Worm (Caenorhabditis elegans) whole organism, late embryonic: Measurements from ENCODE around the gene txt-9.

Source experiments
- C08G9.2 ChIP-seq: sonication (generic microtip); optimal IDR thresholded peaks from 2 replicates; lab custom pipeline; 2016; ENCODE audit warnings: mild to moderate bottlenecking, missing genetic modification characterization, moderate library complexity, missing compliant biosample characterization
- C38D4.7 ChIP-seq: fragments of 200-800 bp; sonication (Bioruptor generic); optimal IDR thresholded peaks from 2 replicates; lab custom pipeline; 2018; ENCODE audit warnings: mild to moderate bottlenecking, missing genetic modification characterization, moderate library complexity, missing compliant biosample characterization
- F13H6.1 ChIP-seq: sonication (generic microtip); optimal IDR thresholded peaks from 2 replicates; lab custom pipeline; 2016; ENCODE audit warnings: missing genetic modification characterization, missing compliant biosample characterization
- ahr-1 ChIP-seq: sonication (generic microtip); optimal IDR thresholded peaks from 2 replicates; lab custom pipeline; 2016; ENCODE audit warnings: missing genetic modification characterization, missing compliant biosample characterization
- ceh-14 ChIP-seq: sonication (generic microtip); optimal IDR thresholded peaks from 2 replicates; lab custom pipeline; 2016; ENCODE audit warnings: missing genotype, missing genetic modification characterization, missing compliant biosample characterization
- ceh-18 ChIP-seq: sonication (generic microtip); optimal IDR thresholded peaks from 2 replicates; lab custom pipeline; 2016; ENCODE audit warnings: missing genetic modification characterization, missing compliant biosample characterization
- ceh-19 ChIP-seq: fragments of 200-800 bp; sonication (Bioruptor generic); optimal IDR thresholded peaks from 2 replicates; lab custom pipeline; 2018; ENCODE audit warnings: mild to moderate bottlenecking, missing genetic modification characterization, missing compliant biosample characterization
- ceh-24 ChIP-seq: sonication (generic microtip); optimal IDR thresholded peaks from 2 replicates; lab custom pipeline; 2016; ENCODE audit warnings: mild to moderate bottlenecking, missing genetic modification characterization, missing compliant biosample characterization
- ceh-30 ChIP-seq: fragments of 150-350 bp; optimal IDR thresholded peaks from 2 replicates; lab custom pipeline; 2014; ENCODE audit warnings: missing biosample characterization, missing genetic modification characterization
- ceh-48 ChIP-seq: sonication (generic microtip); optimal IDR thresholded peaks from 2 replicates; lab custom pipeline; 2016; ENCODE audit warnings: missing genetic modification characterization, inconsistent platforms, missing compliant biosample characterization
- ceh-6 ChIP-seq: fragments of 200-800 bp; sonication (Bioruptor generic); optimal IDR thresholded peaks from 2 replicates; lab custom pipeline; 2018; ENCODE audit warnings: mild to moderate bottlenecking, missing genetic modification characterization, missing compliant biosample characterization
- ceh-9 ChIP-seq: sonication (generic microtip); optimal IDR thresholded peaks from 2 replicates; lab custom pipeline; 2016; ENCODE audit warnings: mild to moderate bottlenecking, missing genetic modification characterization, inconsistent platforms, missing compliant biosample characterization
- che-1 ChIP-seq: sonication (generic microtip); optimal IDR thresholded peaks from 2 replicates; lab custom pipeline; 2016; ENCODE audit warnings: mild to moderate bottlenecking, missing genetic modification characterization, missing compliant biosample characterization
- dmd-4 ChIP-seq: sonication (generic microtip); optimal IDR thresholded peaks from 2 replicates; lab custom pipeline; 2016; ENCODE audit warnings: borderline replicate concordance, missing genetic modification characterization, missing compliant biosample characterization
- elt-2 ChIP-seq: sonication (generic microtip); optimal IDR thresholded peaks from 2 replicates; lab custom pipeline; 2016; ENCODE audit warnings: missing genetic modification reagents, missing genetic modification characterization, missing compliant biosample characterization
- elt-4 ChIP-seq: sonication (generic microtip); optimal IDR thresholded peaks from 2 replicates; lab custom pipeline; 2016; ENCODE audit warnings: missing genetic modification characterization, missing compliant biosample characterization
- ets-4 ChIP-seq: sonication (generic microtip); optimal IDR thresholded peaks from 2 replicates; lab custom pipeline; 2016; ENCODE audit warnings: missing genetic modification characterization, missing compliant biosample characterization
- eyg-1 ChIP-seq: sonication (generic microtip); optimal IDR thresholded peaks from 2 replicates; lab custom pipeline; 2016; ENCODE audit warnings: missing genotype, missing genetic modification characterization, missing compliant biosample characterization
- fkh-6 ChIP-seq: sonication (generic microtip); optimal IDR thresholded peaks from 2 replicates; lab custom pipeline; 2016; ENCODE audit warnings: missing genetic modification characterization, missing compliant biosample characterization
- hlh-13 ChIP-seq: fragments of 200-800 bp; sonication (Bioruptor generic); optimal IDR thresholded peaks from 2 replicates; lab custom pipeline; 2018; ENCODE audit warnings: mild to moderate bottlenecking, missing genetic modification characterization, missing compliant biosample characterization
- hlh-15 ChIP-seq: sonication (generic microtip); optimal IDR thresholded peaks from 2 replicates; lab custom pipeline; 2016; ENCODE audit warnings: missing genetic modification characterization, missing compliant biosample characterization
- hlh-30 ChIP-seq: sonication (generic microtip); optimal IDR thresholded peaks from 2 replicates; lab custom pipeline; 2017; ENCODE audit warnings: antibody characterized with exemption, missing genetic modification characterization, missing compliant biosample characterization; ENCODE audit not compliant: insufficient read depth
- lim-6 ChIP-seq: sonication (generic microtip); optimal IDR thresholded peaks from 2 replicates; lab custom pipeline; 2016; ENCODE audit warnings: missing genetic modification characterization, missing compliant biosample characterization
- lin-11 ChIP-seq: fragments of 200-800 bp; sonication (Bioruptor generic); optimal IDR thresholded peaks from 2 replicates; lab custom pipeline; 2018; ENCODE audit warnings: mild to moderate bottlenecking, missing genetic modification characterization, missing compliant biosample characterization
- madf-2 ChIP-seq: sonication (generic microtip); optimal IDR thresholded peaks from 2 replicates; lab custom pipeline; 2017; ENCODE audit warnings: missing genetic modification characterization, missing compliant biosample characterization
- nhr-11 ChIP-seq: fragments of 150-350 bp; optimal IDR thresholded peaks from 2 replicates; lab custom pipeline; 2014; ENCODE audit warnings: missing biosample characterization, missing genetic modification characterization
- npax-4 ChIP-seq: sonication (generic microtip); optimal IDR thresholded peaks from 2 replicates; lab custom pipeline; 2016; ENCODE audit warnings: missing genetic modification characterization, missing compliant biosample characterization
- odd-2 ChIP-seq: sonication (generic microtip); optimal IDR thresholded peaks from 2 replicates; lab custom pipeline; 2017; ENCODE audit warnings: antibody characterized with exemption, mild to moderate bottlenecking, missing genetic modification characterization, missing compliant biosample characterization
- pag-3 ChIP-seq: sonication (generic microtip); optimal IDR thresholded peaks from 2 replicates; lab custom pipeline; 2016; ENCODE audit warnings: missing compliant biosample characterization, missing genetic modification characterization, borderline replicate concordance
- pat-9 ChIP-seq: fragments of 200-800 bp; sonication (Bioruptor generic); optimal IDR thresholded peaks from 2 replicates; lab custom pipeline; 2018; ENCODE audit warnings: mild to moderate bottlenecking, missing genetic modification characterization, moderate library complexity, missing compliant biosample characterization
- pax-1 ChIP-seq: fragments of 150-350 bp; optimal IDR thresholded peaks from 2 replicates; lab custom pipeline; 2014; ENCODE audit warnings: missing biosample characterization, missing genetic modification characterization
- pha-2 ChIP-seq: sonication (generic microtip); optimal IDR thresholded peaks from 2 replicates; lab custom pipeline; 2017; ENCODE audit warnings: mild to moderate bottlenecking, missing genetic modification characterization, missing compliant biosample characterization
- pha-4 ChIP-seq: fragments of 150-350 bp; optimal IDR thresholded peaks from 2 replicates; lab custom pipeline; 2018; ENCODE audit warnings: missing biosample characterization, missing genetic modification reagents, missing genetic modification characterization
- pros-1 ChIP-seq: fragments of 150-350 bp; optimal IDR thresholded peaks from 2 replicates; lab custom pipeline; 2014; ENCODE audit warnings: missing biosample characterization, missing genetic modification reagents, missing genetic modification characterization
- sdc-2 ChIP-seq: sonication (generic microtip); optimal IDR thresholded peaks from 2 replicates; lab custom pipeline; 2016; ENCODE audit warnings: missing genotype, missing genetic modification characterization, missing compliant biosample characterization
- sox-2 ChIP-seq: fragments of 200-800 bp; sonication (Bioruptor generic); IDR thresholded peaks from 2 replicates; pipeline ENCODE4 v1.3.6; 2022; ENCODE audit warnings: missing genetic modification reagents, missing genetic modification characterization, missing compliant biosample characterization
- sox-4 ChIP-seq: sonication (generic microtip); optimal IDR thresholded peaks from 2 replicates; lab custom pipeline; 2017; ENCODE audit warnings: mild to moderate bottlenecking, missing genetic modification characterization, inconsistent platforms, missing compliant biosample characterization
- syd-9 ChIP-seq: sonication (generic microtip); optimal IDR thresholded peaks from 2 replicates; lab custom pipeline; 2016; ENCODE audit warnings: mild to moderate bottlenecking, missing genetic modification characterization, moderate library complexity, missing compliant biosample characterization
- tbx-2 ChIP-seq: sonication (generic microtip); optimal IDR thresholded peaks from 2 replicates; lab custom pipeline; 2016; ENCODE audit warnings: missing genetic modification characterization, missing compliant biosample characterization
- ttx-3 ChIP-seq: sonication (generic microtip); optimal IDR thresholded peaks from 2 replicates; lab custom pipeline; 2016; ENCODE audit warnings: missing genetic modification reagents, missing genetic modification characterization, missing compliant biosample characterization
- unc-3 ChIP-seq, 2 experiments: fragments of 200-800 bp in 1 of 2; sonication (Bioruptor generic) in 1 of 2; sonication (generic microtip) in 1 of 2; conservative IDR thresholded peaks in 1 of 2; optimal IDR thresholded peaks in 1 of 2; 2 replicates each; pipeline versions ENCODE4 v1.3.6 to Lab custom; 2016 to 2022; ENCODE audit warnings: missing compliant biosample characterization in 2 of 2, missing genetic modification characterization in 2 of 2, missing genetic modification reagents in 1 of 2
- unc-42 ChIP-seq: sonication (generic microtip); optimal IDR thresholded peaks from 2 replicates; lab custom pipeline; 2016; ENCODE audit warnings: missing genotype, missing genetic modification characterization, missing compliant biosample characterization
- unc-55 ChIP-seq: sonication (generic microtip); optimal IDR thresholded peaks from 2 replicates; lab custom pipeline; 2017; ENCODE audit warnings: missing biosample characterization, missing genetic modification reagents, missing genetic modification characterization
- unc-86 ChIP-seq: sonication (generic microtip); optimal IDR thresholded peaks from 2 replicates; lab custom pipeline; 2016; ENCODE audit warnings: missing genetic modification characterization, missing compliant biosample characterization
- ztf-16 ChIP-seq: sonication (generic microtip); optimal IDR thresholded peaks from 2 replicates; lab custom pipeline; 2017; ENCODE audit warnings: missing genetic modification characterization, missing compliant biosample characterization

txt-9 gene

DNA sequence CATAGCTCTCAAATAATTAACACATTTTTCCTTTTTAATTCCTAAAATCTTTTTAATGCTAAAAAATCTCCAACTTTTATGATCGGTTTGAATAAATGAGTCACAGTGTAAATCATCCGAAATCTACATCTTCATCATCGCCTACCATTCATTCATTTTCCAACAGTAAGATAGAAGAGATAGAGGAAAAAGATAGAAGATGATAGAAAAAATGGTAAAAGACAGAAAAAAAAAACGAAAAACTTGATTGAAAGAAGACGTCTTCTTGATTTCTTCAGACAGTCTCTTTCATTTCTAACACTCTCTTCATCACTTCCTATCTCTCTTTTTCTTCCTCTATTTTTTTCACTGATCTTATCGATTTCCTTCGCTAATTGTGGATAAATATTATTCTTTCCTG, 17.6 kb downstream of the txt-9 start:
- TF ChIP-seq pat-9 (no peak), unc-42 (tag; lab: Kevin White, UChicago) (no peak), ztf-16 (tag; lab: Kevin White, UChicago) (no peak), ceh-6 (GFP tag; lab: Kevin White, UChicago) (no peak), hlh-15 (no peak), syd-9 (tag; lab: Kevin White, UChicago) (no peak), ceh-30 (tag; lab: Kevin White, UChicago) (no peak), nhr-11 (tag; lab: Kevin White, UChicago) (no peak), ceh-48 (tag; lab: Kevin White, UChicago) (no peak), ceh-19 (GFP tag; lab: Kevin White, UChicago) (no peak), pag-3 (no peak), npax-4 (tag; lab: Kevin White, UChicago) (no peak), ceh-14 (no peak), pha-2 (tag; lab: Kevin White, UChicago) (no peak), pha-4 (tag; lab: Kevin White, UChicago) (no peak), unc-86 (tag; lab: Kevin White, UChicago) (no peak), pax-1 (no peak), F13H6.1 (tag; lab: Kevin White, UChicago) (no peak), ceh-18 (tag; lab: Kevin White, UChicago) (no peak), pros-1 (no peak)

DNA sequence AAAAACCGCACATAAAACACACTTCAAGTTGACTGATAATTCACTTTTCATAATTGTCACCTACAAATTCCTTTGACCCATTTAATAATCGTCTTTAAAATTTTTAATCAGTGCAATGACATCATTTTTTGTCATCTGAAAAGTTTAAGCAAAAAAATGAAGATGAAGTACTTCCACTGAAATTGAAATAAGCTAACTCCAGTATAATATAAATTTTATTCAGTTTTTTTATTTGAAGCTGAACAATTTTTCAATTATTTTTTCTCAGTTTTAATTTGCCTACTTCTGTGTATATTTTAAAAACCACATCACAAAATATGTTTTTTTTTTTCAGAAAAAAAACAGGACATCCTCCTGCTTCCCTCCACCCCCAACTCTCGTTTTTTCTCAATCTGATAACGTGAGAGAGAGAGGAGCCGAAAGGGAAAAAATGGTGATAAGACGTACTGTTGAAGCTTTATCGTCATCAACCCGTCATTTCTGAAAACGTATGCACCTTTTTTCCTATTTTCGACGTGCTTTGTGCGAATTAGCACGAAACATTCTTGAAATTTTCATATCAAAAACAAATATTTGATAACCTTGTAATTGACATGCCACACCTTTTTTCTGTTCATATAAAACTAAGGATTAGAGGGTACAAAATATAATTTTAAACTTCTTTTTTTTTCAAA, 18.3 kb downstream of the txt-9 start, which contains the start of the genes C04G6.11 and mpk-2:
C04G6.11 (minus strand) TSS at position 51 of the 674 bp plus-strand sequence.
mpk-2 (plus strand) TSS at position 335 of the 674 bp plus-strand sequence.
- TF ChIP-seq elt-2 (tag; lab: Kevin White, UChicago) (peak; percentile 70), sdc-2 (no peak)
- TF ChIP-seq, all 69 proteins: peak for 1

DNA sequence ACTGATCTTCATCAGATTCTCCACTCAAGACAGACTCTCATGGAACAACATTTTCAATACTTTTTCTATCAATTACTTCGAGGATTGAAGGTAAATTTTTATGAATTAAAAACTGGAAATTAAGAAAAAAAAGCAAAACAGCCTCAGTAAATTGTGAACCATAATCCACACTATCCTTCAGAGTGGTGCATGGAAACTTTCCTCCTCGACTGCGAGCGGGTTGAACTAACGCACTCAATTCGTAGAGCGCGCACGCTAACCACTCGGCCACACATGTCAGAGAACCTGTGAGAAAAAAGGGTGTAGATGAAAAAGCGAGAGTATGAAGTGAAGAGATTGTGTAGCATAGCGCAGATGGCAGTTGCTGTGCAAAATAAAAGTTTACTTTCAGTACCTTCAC, 19.4 kb downstream of the txt-9 start:
- TF ChIP-seq sdc-2 (peak; percentile 90), elt-2 (tag; lab: Kevin White, UChicago) (peak; percentile 100), hlh-30 (tag; lab: Kevin White, UChicago) (peak; percentile 75), pag-3 (peak; percentile 68), odd-2 (tag; lab: Kevin White, UChicago) (peak; percentile 72), C08G9.2 (tag; lab: Kevin White, UChicago) (peak; percentile 88), lin-11 (tag; lab: Kevin White, UChicago) (peak; percentile 94), dmd-4 (tag; lab: Kevin White, UChicago) (peak; percentile 96), unc-55 (no peak), ztf-16 (tag; lab: Kevin White, UChicago) (peak; percentile 96), lim-6 (peak; percentile 94), tbx-2 (tag; lab: Kevin White, UChicago) (peak; percentile 92), pha-2 (tag; lab: Kevin White, UChicago) (peak; percentile 93), pha-4 (tag; lab: Kevin White, UChicago) (no peak), ahr-1 (tag; lab: Kevin White, UChicago) (peak; percentile 90), ceh-14 (peak; percentile 94), sox-2 (GFP tag; lab: Robert Waterston, UW) (peak; percentile 97), eyg-1 (peak; percentile 88), ceh-24 (tag; lab: Kevin White, UChicago) (peak; percentile 86), nhr-11 (tag; lab: Kevin White, UChicago) (no peak), ceh-48 (tag; lab: Kevin White, UChicago) (peak; percentile 89), che-1 (peak; percentile 96), elt-4 (tag; lab: Kevin White, UChicago) (peak; percentile 93), pat-9 (peak; percentile 98), C38D4.7 (GFP tag; lab: Kevin White, UChicago) (peak; percentile 96), madf-2 (peak; percentile 96), ceh-30 (tag; lab: Kevin White, UChicago) (peak; percentile 74), ttx-3 (peak; percentile 94), ceh-9 (tag; lab: Kevin White, UChicago) (peak; percentile 91), unc-42 (tag; lab: Kevin White, UChicago) (peak; percentile 66), syd-9 (tag; lab: Kevin White, UChicago) (peak; percentile 96), ets-4 (tag; lab: Kevin White, UChicago) (peak; percentile 51), pros-1 (peak; percentile 41), hlh-13 (GFP tag; lab: Kevin White, UChicago) (peak; percentile 95), sox-4 (tag; lab: Kevin White, UChicago) (peak; percentile 98), unc-3 (GFP tag; conservative IDR thresholded peaks at IDR 0.05; lab: Robert Waterston, UW) (peak; percentile 97), unc-3 (tag; optimal IDR thresholded peaks at IDR 0.05; lab: Kevin White, UChicago) (peak; percentile 91), fkh-6 (peak; percentile 95)
